Worm (Caenorhabditis elegans) whole organism, early embryonic: ENCODE measurements around the gene W07A12.4.

ENCODE experiments used
- F13C5.2 ChIP-seq: sonication (generic microtip); optimal IDR thresholded peaks from 2 replicates; lab custom pipeline; 2017; ENCODE audit warnings: mild to moderate bottlenecking, missing genetic modification characterization, inconsistent platforms, missing compliant biosample characterization
- aly-1 ChIP-seq: sonication (generic microtip); optimal IDR thresholded peaks from 2 replicates; lab custom pipeline; 2016; ENCODE audit warnings: missing genetic modification characterization, missing compliant biosample characterization
- ama-1 ChIP-seq: fragments of 150-350 bp; optimal IDR thresholded peaks from 2 replicates; lab custom pipeline; 2014
- ceh-13 ChIP-seq: fragments of 200-800 bp; sonication (Bioruptor generic); optimal IDR thresholded peaks from 2 replicates; lab custom pipeline; 2018; ENCODE audit warnings: mild to moderate bottlenecking, missing genetic modification characterization, missing compliant biosample characterization
- ets-7 ChIP-seq: sonication (generic microtip); optimal IDR thresholded peaks from 2 replicates; lab custom pipeline; 2016; ENCODE audit warnings: missing genotype, missing genetic modification characterization, missing compliant biosample characterization
- hmbx-1 ChIP-seq: sonication (generic microtip); optimal IDR thresholded peaks from 2 replicates; lab custom pipeline; 2016; ENCODE audit warnings: mild to moderate bottlenecking, missing genetic modification characterization, missing compliant biosample characterization
- hmg-4 ChIP-seq: fragments of 200-800 bp; sonication (Bioruptor generic); optimal IDR thresholded peaks from 2 replicates; lab custom pipeline; 2018; ENCODE audit warnings: mild to moderate bottlenecking, missing genetic modification characterization, missing compliant biosample characterization
- scrt-1 ChIP-seq: fragments of 200-800 bp; sonication (Bioruptor generic); IDR thresholded peaks from 2 replicates; pipeline ENCODE4 v1.3.6; 2022; ENCODE audit warnings: missing genetic modification characterization, missing compliant biosample characterization
- tra-4 ChIP-seq: sonication (generic microtip); optimal IDR thresholded peaks from 2 replicates; lab custom pipeline; 2017; ENCODE audit warnings: missing genetic modification characterization, missing compliant biosample characterization

- TF ChIP-seq tra-4 (tag; lab: Kevin White, UChicago) (no peak), aly-1 (tag; lab: Kevin White, UChicago) (no peak), ama-1 (lab: Kevin White, UChicago) (no peak), ceh-13 (GFP tag; lab: Kevin White, UChicago) (no peak), scrt-1 (no peak), hmbx-1 (tag; lab: Kevin White, UChicago) (no peak), ets-7 (no peak), F13C5.2 (tag; lab: Kevin White, UChicago) (no peak), hmg-4 (GFP tag; lab: Kevin White, UChicago) (no peak)
Observed at ce11 chrII:9188380-9188779, 42.3 kb downstream of the W07A12.4 start, which contains the start of gene sym-2.
